Fruit fly (Drosophila melanogaster) whole organism, wandering third instar larva: Measurements from ENCODE around the gene Klp61F.
"Not testable (repeated sequence)": the region's sequence is repeated elsewhere in the genome, so short reads cannot be mapped to it uniquely, and the experiment has no call there.

Experiments
- Jra ChIP-seq: sonication (Bioruptor generic); optimal IDR thresholded peaks from 2 replicates; lab custom pipeline; 2016; ENCODE audit warnings: missing biosample characterization, missing genetic modification characterization
- dl ChIP-seq, 2 experiments: fragments of 175-275, 200-275 bp in 1 of 2; fragments of 200-275 bp in 1 of 2; sonication (Bioruptor generic); optimal IDR thresholded peaks; lab custom pipeline; 2018; ENCODE audit warnings: mild to moderate bottlenecking in 2 of 2, missing biosample characterization in 2 of 2, missing genetic modification characterization in 2 of 2, moderate library complexity in 2 of 2; ENCODE audit not compliant: partially characterized antibody in 2 of 2, insufficient read depth in 1 of 2
- dmrt93B ChIP-seq: fragments of 200-800 bp; sonication (Bioruptor generic); optimal IDR thresholded peaks from 2 replicates; lab custom pipeline; 2018; ENCODE audit warnings: missing biosample characterization, mild to moderate bottlenecking, missing genetic modification characterization
- psq ChIP-seq: fragments of 200-800 bp; sonication (Bioruptor generic); optimal IDR thresholded peaks from 3 replicates; lab custom pipeline; 2017; ENCODE audit warnings: missing biosample characterization, mild to moderate bottlenecking, missing genetic modification characterization, moderate library complexity

DNA sequence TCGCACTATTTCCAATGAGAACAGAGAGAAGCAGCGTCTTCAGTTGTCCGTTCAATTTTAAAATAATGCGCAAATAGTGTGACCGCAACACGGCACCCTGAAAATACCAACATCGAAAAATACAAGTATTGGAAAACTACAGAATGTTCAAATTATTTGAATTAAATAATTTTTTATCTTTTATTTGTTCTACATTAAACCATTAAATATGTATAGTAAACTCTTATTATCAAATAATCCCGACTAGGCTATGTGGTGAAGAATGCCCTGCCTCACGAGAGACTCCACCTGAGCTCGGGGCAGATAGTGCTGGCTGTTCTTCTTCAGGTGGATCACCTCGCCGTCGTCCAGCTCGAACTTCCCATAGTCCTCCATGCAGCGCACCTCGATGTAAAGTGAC lies 1.1 kb upstream of the Klp61F start, which contains the start of gene CG32318:
- not testable (repeated sequence) for TF ChIP-seq dl (GFP tag; optimal IDR thresholded peaks at IDR 0.05; lab: Kevin White, UChicago; ENCODE audit: insufficient read depth in 1 of 2, partially characterized antibody in 2 of 2); dmrt93B (GFP tag; lab: Kevin White, UChicago); psq; Jra (GFP tag; lab: Kevin White, UChicago)
